Fruit fly (Drosophila melanogaster): ENCODE measurements around the gene CHOp24.

Gene CHOp24

DNA sequence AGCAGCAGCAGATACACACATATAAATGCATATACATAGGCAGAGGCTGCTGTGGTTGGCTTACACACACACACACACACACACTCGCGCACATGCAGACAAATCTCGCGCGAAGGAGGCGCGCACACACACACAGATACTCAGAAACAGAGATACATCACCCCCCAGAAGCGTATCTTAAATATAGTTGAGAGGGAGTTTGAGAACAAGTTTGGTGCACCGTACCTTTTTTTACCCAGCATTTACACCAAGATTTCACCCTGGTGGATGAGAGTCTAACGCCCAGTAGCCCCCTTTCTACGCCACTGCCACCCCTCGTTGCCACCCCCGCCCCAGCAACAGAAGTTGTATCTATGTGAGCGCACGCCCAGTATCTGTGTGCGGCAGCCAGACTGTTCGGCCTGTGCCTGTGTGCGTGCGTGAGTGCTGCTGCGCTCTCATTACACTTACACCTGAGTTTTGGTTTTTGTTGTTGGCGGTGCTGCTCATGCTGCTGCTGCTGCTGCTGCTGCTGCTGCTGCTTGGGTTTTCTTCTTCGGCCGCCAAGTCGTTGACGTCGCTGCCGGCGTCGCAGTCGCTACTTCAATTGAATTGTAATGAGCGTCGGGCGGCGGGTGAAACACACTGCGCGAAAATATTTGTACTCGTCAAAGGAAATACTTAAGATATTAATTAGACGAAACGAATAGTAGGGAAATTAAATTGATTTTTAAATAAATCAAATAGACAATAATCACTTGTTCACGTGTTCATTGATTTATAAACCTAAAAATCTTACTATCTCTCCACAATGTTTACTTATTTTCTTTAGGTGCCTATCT lies 49.5 kb downstream of the CHOp24 start (continued):
- TF ChIP-seq net (GFP tag; optimal IDR thresholded peaks at IDR 0.05) (peak; percentile 89), svp (GFP tag) (peak; percentile 86), Lpt (GFP tag; optimal IDR thresholded peaks at IDR 0.05) (peak; percentile 86), CG15336 (GFP tag; IDR thresholded peaks at IDR 0.05) (peak; percentile 89), OdsH (GFP tag; optimal IDR thresholded peaks at IDR 0.05) (peak; percentile 91), Sox14 (GFP tag; optimal IDR thresholded peaks at IDR 0.05) (peak; percentile 83), Blimp-1 (GFP tag; optimal IDR thresholded peaks at IDR 0.05) (peak; percentile 78), CG6163 (GFP tag; IDR thresholded peaks at IDR 0.05) (peak; percentile 98), Eip75B (GFP tag; optimal IDR thresholded peaks at IDR 0.05) (peak; percentile 60), topi (GFP tag; optimal IDR thresholded peaks at IDR 0.05) (peak; percentile 74), Ets21C (GFP tag; optimal IDR thresholded peaks at IDR 0.05) (peak; percentile 79), CG31627 (GFP tag; optimal IDR thresholded peaks at IDR 0.05) (peak; percentile 84), eg (GFP tag; IDR thresholded peaks at IDR 0.05) (peak; percentile 98), CG6808 (GFP tag; optimal IDR thresholded peaks at IDR 0.05) (peak; percentile 83), CG10631 (GFP tag; optimal IDR thresholded peaks at IDR 0.05) (peak; percentile 93), fd59A (GFP tag; optimal IDR thresholded peaks at IDR 0.05) (peak; percentile 93), CG8319 (GFP tag; optimal IDR thresholded peaks at IDR 0.05) (peak; percentile 91)

DNA sequence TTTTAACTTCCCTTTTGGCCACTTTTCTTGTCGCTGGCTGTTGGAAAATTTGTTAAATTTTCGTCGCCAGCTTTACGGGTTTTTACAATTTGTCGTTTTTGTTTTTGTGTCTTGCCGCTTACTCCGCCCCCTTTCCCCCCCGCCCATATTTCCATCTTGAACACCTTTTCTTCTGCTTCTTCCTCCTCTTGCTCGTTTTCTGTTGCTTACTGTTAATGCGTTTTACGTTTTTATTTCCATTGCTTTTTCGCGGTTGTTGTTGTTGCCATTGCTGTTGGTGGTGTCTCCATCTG lies 50.0 kb downstream of the CHOp24 start:
- peak; percentile 2 for TF ChIP-seq acj6 (GFP tag; optimal IDR thresholded peaks at IDR 0.05)
- TF ChIP-seq Eip75B (GFP tag; optimal IDR thresholded peaks at IDR 0.05): no peak
